Fruit fly (Drosophila melanogaster) whole organism, embryonic: ENCODE data around the gene CG44001.

ENCODE experiments used
- Ada2b ChIP-seq: fragments of 200-800 bp; sonication (Bioruptor generic); IDR thresholded peaks from 2 replicates; pipeline ENCODE4 v1.3.6; 2022; ENCODE audit warnings: missing biosample characterization, missing genetic modification characterization
- Aef1 ChIP-seq: fragments of 200-800 bp; sonication (Bioruptor generic); IDR thresholded peaks from 3 replicates; pipeline ENCODE4 v1.3.6; 2022; ENCODE audit warnings: missing biosample characterization, missing genetic modification characterization
- Asciz ChIP-seq: fragments of 200-800 bp; sonication (Bioruptor generic); optimal IDR thresholded peaks from 2 replicates; lab custom pipeline; 2017; ENCODE audit warnings: missing biosample characterization, mild to moderate bottlenecking, missing genetic modification characterization, missing genetic modification reagents
- Atf6 ChIP-seq: fragments of 200-800 bp; sonication (Bioruptor generic); IDR thresholded peaks from 2 replicates; pipeline ENCODE4 v1.3.6; 2022; ENCODE audit warnings: missing biosample characterization, missing genetic modification characterization
- C15 ChIP-seq: fragments of 200-800 bp; sonication (Bioruptor generic); IDR thresholded peaks from 3 replicates; pipeline ENCODE4 v1.3.6; 2022; ENCODE audit warnings: missing biosample characterization, missing genetic modification characterization
- CG10147 ChIP-seq: fragments of 200-800 bp; sonication (Bioruptor generic); optimal IDR thresholded peaks from 2 replicates; lab custom pipeline; 2019; ENCODE audit warnings: missing biosample characterization, mild to moderate bottlenecking, missing genetic modification characterization, moderate library complexity
- CG10274 ChIP-seq: fragments of 200-800 bp; sonication (Bioruptor generic); optimal IDR thresholded peaks from 3 replicates; lab custom pipeline; 2017; ENCODE audit warnings: missing biosample characterization, mild to moderate bottlenecking, missing genetic modification characterization
- CG11247 ChIP-seq: fragments of 200-800 bp; sonication (Bioruptor generic); IDR thresholded peaks from 2 replicates; pipeline ENCODE4 v1.3.6; 2022; ENCODE audit warnings: missing biosample characterization, missing genetic modification characterization
- CG11398 ChIP-seq: fragments of 200-800 bp; sonication (Bioruptor generic); optimal IDR thresholded peaks from 2 replicates; lab custom pipeline; 2016; ENCODE audit warnings: missing biosample characterization, missing genetic modification characterization
- CG11504 ChIP-seq: fragments of 200-800 bp; sonication (Bioruptor generic); optimal IDR thresholded peaks from 3 replicates; lab custom pipeline; 2019; ENCODE audit warnings: missing biosample characterization, mild to moderate bottlenecking, missing genetic modification characterization, moderate library complexity
- CG12236 ChIP-seq: fragments of 200-800 bp; sonication (Bioruptor generic); optimal IDR thresholded peaks from 2 replicates; lab custom pipeline; 2016; ENCODE audit warnings: missing biosample characterization, missing genetic modification characterization
- CG12299 ChIP-seq: fragments of 200-800 bp; sonication (Bioruptor generic); optimal IDR thresholded peaks from 2 replicates; lab custom pipeline; 2018; ENCODE audit warnings: missing biosample characterization, mild to moderate bottlenecking, missing genetic modification characterization
- CG1233 ChIP-seq: fragments of 200-800 bp; sonication (Bioruptor generic); optimal IDR thresholded peaks from 4 replicates; lab custom pipeline; 2018; ENCODE audit warnings: missing biosample characterization, mild to moderate bottlenecking, missing genetic modification characterization
- CG13894 ChIP-seq: fragments of 200-800 bp; sonication (Bioruptor generic); optimal IDR thresholded peaks from 3 replicates; lab custom pipeline; 2018; ENCODE audit warnings: missing biosample characterization, mild to moderate bottlenecking, missing genetic modification characterization, moderate library complexity
- CG14667 ChIP-seq: fragments of 200-800 bp; sonication (Bioruptor generic); IDR thresholded peaks from 2 replicates; pipeline ENCODE4 v1.3.6; 2022; ENCODE audit warnings: missing biosample characterization, missing genetic modification characterization
- CG14965 ChIP-seq: fragments of 200-800 bp; sonication (Bioruptor generic); optimal IDR thresholded peaks from 2 replicates; lab custom pipeline; 2016; ENCODE audit warnings: missing biosample characterization, missing genetic modification characterization, borderline replicate concordance
- CG15514 ChIP-seq: fragments of 200-800 bp; sonication (Bioruptor generic); optimal IDR thresholded peaks from 3 replicates; lab custom pipeline; 2017; ENCODE audit warnings: missing biosample characterization, missing genetic modification characterization, mild to moderate bottlenecking, moderate library complexity, missing genetic modification reagents
- CG2129 ChIP-seq: fragments of 200-800 bp; sonication (Bioruptor generic); IDR thresholded peaks from 2 replicates; pipeline ENCODE4 v1.3.6; 2022; ENCODE audit warnings: missing biosample characterization, missing genetic modification characterization; ENCODE audit not compliant: partially characterized antibody
- CG2202 ChIP-seq: fragments of 200-800 bp; sonication (Bioruptor generic); optimal IDR thresholded peaks from 2 replicates; lab custom pipeline; 2018; ENCODE audit warnings: missing biosample characterization, mild to moderate bottlenecking, missing genetic modification characterization
- CG32767 ChIP-seq: fragments of 200-800 bp; sonication (Bioruptor generic); IDR thresholded peaks from 2 replicates; pipeline ENCODE4 v1.3.6; 2022; ENCODE audit warnings: missing biosample characterization, missing genetic modification characterization
- CG3407 ChIP-seq: fragments of 200-800 bp; sonication (Bioruptor generic); optimal IDR thresholded peaks from 2 replicates; lab custom pipeline; 2018; ENCODE audit warnings: missing biosample characterization, mild to moderate bottlenecking, missing genetic modification characterization
- CG34224 ChIP-seq: fragments of 200-800 bp; sonication (Bioruptor generic); IDR thresholded peaks from 3 replicates; pipeline ENCODE4 v1.3.6; 2022; ENCODE audit warnings: missing biosample characterization, missing genetic modification characterization; ENCODE audit not compliant: partially characterized antibody
- CG3838 ChIP-seq: fragments of 200-800 bp; sonication (Bioruptor generic); optimal IDR thresholded peaks from 3 replicates; lab custom pipeline; 2016; ENCODE audit warnings: missing biosample characterization, missing genetic modification characterization
- CG7963 ChIP-seq: fragments of 200-800 bp; sonication (Bioruptor generic); IDR thresholded peaks from 3 replicates; pipeline ENCODE4 v1.3.6; 2022; ENCODE audit warnings: missing biosample characterization, missing genetic modification characterization; ENCODE audit not compliant: partially characterized antibody
- CG7987 ChIP-seq: fragments of 200-800 bp; sonication (Bioruptor generic); optimal IDR thresholded peaks from 2 replicates; lab custom pipeline; 2018; ENCODE audit warnings: missing biosample characterization, mild to moderate bottlenecking, missing genetic modification characterization, moderate library complexity
- CG9932 ChIP-seq: fragments of 200-800 bp; sonication (Bioruptor generic); IDR thresholded peaks from 2 replicates; pipeline ENCODE4 v1.3.6; 2022; ENCODE audit warnings: missing biosample characterization, missing genetic modification characterization
- CrebB ChIP-seq: fragments of 200-800 bp; sonication (Bioruptor generic); optimal IDR thresholded peaks from 3 replicates; lab custom pipeline; 2018; ENCODE audit warnings: missing biosample characterization, mild to moderate bottlenecking, missing genetic modification characterization
- Doc2 ChIP-seq: fragments of 200-800 bp; sonication (Bioruptor generic); IDR thresholded peaks from 2 replicates; pipeline ENCODE4 v1.3.6; 2022; ENCODE audit warnings: missing biosample characterization, missing genetic modification characterization
- Ets97D ChIP-seq: fragments of 200-800 bp; sonication (Bioruptor generic); optimal IDR thresholded peaks from 3 replicates; lab custom pipeline; 2016; ENCODE audit warnings: missing biosample characterization, missing genetic modification characterization
- Fer1 ChIP-seq: fragments of 200-800 bp; sonication (Bioruptor generic); optimal IDR thresholded peaks from 2 replicates; lab custom pipeline; 2017; ENCODE audit warnings: missing biosample characterization, mild to moderate bottlenecking, missing genetic modification characterization
- Fer3 ChIP-seq: fragments of 200-800 bp; sonication (Bioruptor generic); optimal IDR thresholded peaks from 2 replicates; lab custom pipeline; 2018; ENCODE audit warnings: missing biosample characterization, mild to moderate bottlenecking, missing genetic modification characterization, moderate library complexity
- H15 ChIP-seq: fragments of 200-800 bp; sonication (Bioruptor generic); IDR thresholded peaks from 3 replicates; pipeline ENCODE4 v1.3.6; 2022; ENCODE audit warnings: missing biosample characterization, missing genetic modification characterization
- HLH54F ChIP-seq: fragments of 200-800 bp; sonication (Bioruptor generic); optimal IDR thresholded peaks from 3 replicates; lab custom pipeline; 2016; ENCODE audit warnings: missing biosample characterization, missing genetic modification characterization
- Nf-YB ChIP-seq: fragments of 200-800 bp; sonication (Bioruptor generic); optimal IDR thresholded peaks from 3 replicates; lab custom pipeline; 2019; ENCODE audit warnings: missing biosample characterization, mild to moderate bottlenecking, missing genetic modification characterization, moderate library complexity
- NfI ChIP-seq: fragments of 200-800 bp; sonication (Bioruptor generic); optimal IDR thresholded peaks from 3 replicates; lab custom pipeline; 2018; ENCODE audit warnings: missing biosample characterization, mild to moderate bottlenecking, missing genetic modification characterization, moderate library complexity
- Scr ChIP-seq: fragments of 200-800 bp; sonication (Bioruptor generic); IDR thresholded peaks from 2 replicates; pipeline ENCODE4 v1.3.6; 2022; ENCODE audit warnings: missing biosample characterization, missing genetic modification characterization; ENCODE audit not compliant: partially characterized antibody
- Sry-δ ChIP-seq: fragments of 200-800 bp; sonication (Bioruptor generic); optimal IDR thresholded peaks from 2 replicates; lab custom pipeline; 2016; ENCODE audit warnings: missing biosample characterization, missing genetic modification characterization
- caup ChIP-seq: fragments of 200-800 bp; sonication (Bioruptor generic); optimal IDR thresholded peaks from 3 replicates; lab custom pipeline; 2017; ENCODE audit warnings: missing biosample characterization, mild to moderate bottlenecking, missing genetic modification characterization, moderate library complexity; ENCODE audit not compliant: severe bottlenecking
- ewg ChIP-seq: fragments of 200-800 bp; sonication (Bioruptor generic); optimal IDR thresholded peaks from 3 replicates; lab custom pipeline; 2017; ENCODE audit warnings: mild to moderate bottlenecking, missing biosample characterization, missing genetic modification reagents, missing genetic modification characterization
- gsb ChIP-seq: fragments of 200-800 bp; sonication (Bioruptor generic); IDR thresholded peaks from 2 replicates; pipeline ENCODE4 v1.3.6; 2022; ENCODE audit warnings: missing biosample characterization, missing genetic modification characterization
- gt ChIP-seq: fragments of 200-800 bp; sonication (Bioruptor generic); IDR thresholded peaks from 2 replicates; pipeline ENCODE4 v1.3.6; 2022; ENCODE audit warnings: missing biosample characterization, missing genetic modification characterization
- jumu ChIP-seq: fragments of 200-800 bp; sonication (Bioruptor generic); optimal IDR thresholded peaks from 3 replicates; lab custom pipeline; 2016; ENCODE audit warnings: missing biosample characterization, missing genetic modification characterization
- knrl ChIP-seq: fragments of 200-800 bp; sonication (Bioruptor generic); IDR thresholded peaks from 3 replicates; pipeline ENCODE4 v1.3.6; 2022; ENCODE audit warnings: missing biosample characterization, missing genetic modification characterization; ENCODE audit not compliant: partially characterized antibody
- lab ChIP-seq: fragments of 200-800 bp; sonication (Bioruptor generic); optimal IDR thresholded peaks from 3 replicates; lab custom pipeline; 2017; ENCODE audit warnings: missing biosample characterization, missing genetic modification characterization, mild to moderate bottlenecking, moderate library complexity, missing genetic modification reagents
- nau ChIP-seq: fragments of 200-800 bp; sonication (Bioruptor generic); optimal IDR thresholded peaks from 3 replicates; lab custom pipeline; 2017; ENCODE audit warnings: missing biosample characterization, mild to moderate bottlenecking, missing genetic modification characterization, missing genetic modification reagents
- odd ChIP-seq: fragments of 200-800 bp; sonication (Bioruptor generic); optimal IDR thresholded peaks from 2 replicates; lab custom pipeline; 2017; ENCODE audit warnings: missing biosample characterization, mild to moderate bottlenecking, missing genetic modification characterization
- pros ChIP-seq: fragments of 200-800 bp; sonication (Bioruptor generic); optimal IDR thresholded peaks from 3 replicates; lab custom pipeline; 2019; ENCODE audit warnings: missing biosample characterization, mild to moderate bottlenecking, missing genetic modification characterization, moderate library complexity
- sim ChIP-seq: fragments of 200-800 bp; sonication (Bioruptor generic); IDR thresholded peaks from 2 replicates; pipeline ENCODE4 v1.3.6; 2022; ENCODE audit warnings: missing biosample characterization, missing genetic modification characterization
- so ChIP-seq: fragments of 200-800 bp; sonication (Bioruptor generic); IDR thresholded peaks from 3 replicates; pipeline ENCODE4 v1.3.6; 2022; ENCODE audit warnings: missing biosample characterization, missing genetic modification characterization
- sob ChIP-seq: fragments of 200-800 bp; sonication (Bioruptor generic); IDR thresholded peaks from 2 replicates; pipeline ENCODE4 v1.3.6; 2022; ENCODE audit warnings: missing biosample characterization, missing genetic modification characterization

CG44001 gene

dm6 chr2L:5096761-5097160 lies 53.7 kb downstream of the CG44001 start (continued):
- TF ChIP-seq Atf6 (GFP tag; lab: Robert Waterston, UW), result no peak
- TF ChIP-seq CG3407 (GFP tag; lab: Kevin White, UChicago), result no peak
- no peak for TF ChIP-seq Scr (GFP tag; lab: Robert Waterston, UW)
- TF ChIP-seq CG32767 (GFP tag; lab: Robert Waterston, UW), result peak; percentile 89
- TF ChIP-seq Fer1, result peak; percentile 86
- no peak for TF ChIP-seq gsb (GFP tag; lab: Robert Waterston, UW)
- no peak for TF ChIP-seq C15
- TF ChIP-seq CG34224 (GFP tag; lab: Robert Waterston, UW), result no peak
- TF ChIP-seq CG2202 (tag; lab: Kevin White, UChicago), result no peak
- TF ChIP-seq nau (GFP tag; lab: Kevin White, UChicago), result no peak
- TF ChIP-seq sim (GFP tag; lab: Robert Waterston, UW), result peak; percentile 55; the same call in 1 of the 2 replicates
- no peak for TF ChIP-seq gt
- no peak for TF ChIP-seq CG14667 (GFP tag; lab: Robert Waterston, UW)
- peak; percentile 52 for TF ChIP-seq CG1233 (GFP tag; lab: Kevin White, UChicago)
- peak; percentile 61 for TF ChIP-seq CG13894
- no peak for TF ChIP-seq so (GFP tag; lab: Robert Waterston, UW)
- peak; percentile 66 for TF ChIP-seq odd (GFP tag; lab: Kevin White, UChicago)
- TF ChIP-seq Doc2 (GFP tag; lab: Robert Waterston, UW), result no peak
- TF ChIP-seq Nf-YB (GFP tag; lab: Kevin White, UChicago), result no peak
- no peak for TF ChIP-seq Ada2b (GFP tag; lab: Robert Waterston, UW)
- peak; percentile 7 for TF ChIP-seq CG12299 (tag; lab: Kevin White, UChicago)
- no peak for TF ChIP-seq CG10274 (GFP tag; lab: Kevin White, UChicago)
- TF ChIP-seq lab, result peak; percentile 84
- peak; percentile 33 for TF ChIP-seq CrebB (tag; lab: Kevin White, UChicago)
- peak; percentile 82 for TF ChIP-seq CG15514 (GFP tag; lab: Kevin White, UChicago)
- TF ChIP-seq Sry-δ (GFP tag; lab: Kevin White, UChicago), result no peak
- no peak for TF ChIP-seq pros (GFP tag; lab: Kevin White, UChicago)
- peak; percentile 14 for TF ChIP-seq Asciz (GFP tag; lab: Kevin White, UChicago)
- no peak for TF ChIP-seq knrl
- no peak for TF ChIP-seq CG11398 (GFP tag; lab: Kevin White, UChicago)
- TF ChIP-seq CG3838 (GFP tag; lab: Kevin White, UChicago), result no peak
- no peak for TF ChIP-seq CG7963 (GFP tag; lab: Robert Waterston, UW)
- TF ChIP-seq sob (GFP tag; lab: Robert Waterston, UW), result 0 out of 2 replicates have a peak, but pooled peaks have one; percentile 27
- no peak for TF ChIP-seq jumu (GFP tag; lab: Kevin White, UChicago)
- TF ChIP-seq CG9932 (GFP tag; lab: Robert Waterston, UW), result no peak
- no peak for TF ChIP-seq CG12236
- peak; percentile 72 for TF ChIP-seq caup (GFP tag; lab: Kevin White, UChicago)
- TF ChIP-seq H15, result no peak
- peak; percentile 40 for TF ChIP-seq NfI (GFP tag; lab: Kevin White, UChicago)
- TF ChIP-seq ewg, result peak; percentile 87
- no peak for TF ChIP-seq HLH54F
- no peak for TF ChIP-seq CG2129
- peak; percentile 15 for TF ChIP-seq Fer3 (tag; lab: Kevin White, UChicago)
- TF ChIP-seq Aef1 (GFP tag; lab: Robert Waterston, UW), result no peak
- no peak for TF ChIP-seq CG10147 (GFP tag; lab: Kevin White, UChicago)
- peak; percentile 12 for TF ChIP-seq CG11504 (tag; lab: Kevin White, UChicago)
- TF ChIP-seq CG14965, result no peak
- TF ChIP-seq CG11247, result no peak
- TF ChIP-seq Ets97D (GFP tag; lab: Kevin White, UChicago), result peak; percentile 92
- peak; percentile 68 for TF ChIP-seq CG7987 (GFP tag; lab: Kevin White, UChicago)
